Worm (Caenorhabditis elegans) whole organism, L4 larva: Measurements from ENCODE around the gene zfp-1.
A peak's percentile ranks its signal among the peaks of the same experiment; 100 is the strongest.

ENCODE experiments used
- T20F7.1 ChIP-seq: fragments of 200-800 bp; sonication (Bioruptor generic); optimal IDR thresholded peaks from 2 replicates; lab custom pipeline; 2018; ENCODE audit warnings: mild to moderate bottlenecking, missing genetic modification characterization, missing compliant biosample characterization
- Y48G9A.11 ChIP-seq: fragments of 200-800 bp; sonication (Bioruptor generic); IDR thresholded peaks from 2 replicates; pipeline ENCODE4 v1.3.6; 2022; ENCODE audit warnings: missing genetic modification reagents, missing genetic modification characterization, missing compliant biosample characterization
- Y5F2A.4 ChIP-seq: fragments of 200-800 bp; sonication (Bioruptor generic); optimal IDR thresholded peaks from 2 replicates; lab custom pipeline; 2018; ENCODE audit warnings: mild to moderate bottlenecking, missing genetic modification characterization, missing compliant biosample characterization
- ZK546.5 ChIP-seq, 2 experiments: sonication (generic microtip); optimal IDR thresholded peaks; 2 replicates each; lab custom pipeline; 2017; ENCODE audit warnings: missing biosample characterization in 2 of 2, missing genetic modification characterization in 2 of 2
- aha-1 ChIP-seq: fragments of 150-350 bp; peaks from one replicate; lab custom pipeline; 2014; ENCODE audit warnings: missing biosample characterization, missing genetic modification characterization
- ceh-20 ChIP-seq: fragments of 200-800 bp; sonication (Bioruptor generic); IDR thresholded peaks from 2 replicates; pipeline ENCODE4 v1.3.6; 2022; ENCODE audit warnings: missing genetic modification reagents, missing genetic modification characterization, missing compliant biosample characterization
- ceh-82 ChIP-seq: sonication (generic microtip); optimal IDR thresholded peaks from 2 replicates; lab custom pipeline; 2017; ENCODE audit warnings: missing biosample characterization, missing genetic modification characterization
- daf-12 ChIP-seq: fragments of 150-350 bp; optimal IDR thresholded peaks from 2 replicates; lab custom pipeline; 2014; ENCODE audit warnings: missing biosample characterization, missing genetic modification reagents, missing genetic modification characterization
- daf-8 ChIP-seq: fragments of 200-800 bp; sonication (Bioruptor generic); IDR thresholded peaks from 2 replicates; pipeline ENCODE4 v1.3.6; 2022; ENCODE audit warnings: missing genetic modification characterization, missing compliant biosample characterization
- dmd-6 ChIP-seq: fragments of 200-800 bp; sonication (Bioruptor generic); IDR thresholded peaks from 2 replicates; pipeline ENCODE4 v1.3.6; 2022; ENCODE audit warnings: missing genetic modification reagents, missing genetic modification characterization, missing compliant biosample characterization
- dmd-8 ChIP-seq: fragments of 200-800 bp; sonication (Bioruptor generic); IDR thresholded peaks from 2 replicates; pipeline ENCODE4 v1.3.6; 2022; ENCODE audit warnings: missing genetic modification characterization, missing compliant biosample characterization
- dpl-1 ChIP-seq: fragments of 150-350 bp; optimal IDR thresholded peaks from 2 replicates; lab custom pipeline; 2014; ENCODE audit warnings: missing biosample characterization, missing genetic modification reagents, missing genetic modification characterization
- fkh-10 ChIP-seq: fragments of 150-350 bp; optimal IDR thresholded peaks from 2 replicates; lab custom pipeline; 2014; ENCODE audit warnings: missing biosample characterization, missing genetic modification reagents, missing genetic modification characterization
- fos-1 ChIP-seq: fragments of 150-350 bp; optimal IDR thresholded peaks from 2 replicates; lab custom pipeline; 2014; ENCODE audit warnings: missing biosample characterization, missing genetic modification characterization
- gei-8 ChIP-seq: fragments of 200-800 bp; sonication (Bioruptor generic); optimal IDR thresholded peaks from 2 replicates; lab custom pipeline; 2018; ENCODE audit warnings: mild to moderate bottlenecking, missing genetic modification characterization, missing compliant biosample characterization
- hif-1 ChIP-seq, 2 experiments: sonication (generic microtip); optimal IDR thresholded peaks; 2 replicates each; lab custom pipeline; 2016 to 2017; ENCODE audit warnings: missing compliant biosample characterization in 2 of 2, missing genetic modification characterization in 2 of 2, missing genetic modification reagents in 2 of 2, missing genotype in 2 of 2, mild to moderate bottlenecking in 1 of 2
- hlh-11 ChIP-seq: fragments of 200-800 bp; sonication (Bioruptor generic); optimal IDR thresholded peaks from 2 replicates; lab custom pipeline; 2018; ENCODE audit warnings: mild to moderate bottlenecking, missing genetic modification characterization, missing compliant biosample characterization
- hlh-30 ChIP-seq: sonication (generic microtip); optimal IDR thresholded peaks from 2 replicates; lab custom pipeline; 2017; ENCODE audit warnings: antibody characterized with exemption, mild to moderate bottlenecking, missing genetic modification characterization, missing compliant biosample characterization; ENCODE audit not compliant: insufficient read depth
- hmg-1.1 ChIP-seq: fragments of 200-800 bp; sonication (Bioruptor generic); IDR thresholded peaks from 2 replicates; pipeline ENCODE4 v1.3.6; 2022; ENCODE audit warnings: missing genetic modification reagents, missing genetic modification characterization, missing compliant biosample characterization
- lim-7 ChIP-seq: fragments of 200-800 bp; sonication (Bioruptor generic); IDR thresholded peaks from 2 replicates; pipeline ENCODE4 v1.3.6; 2022; ENCODE audit warnings: missing genetic modification characterization, missing compliant biosample characterization
- lin-1 ChIP-seq: fragments of 200-800 bp; sonication (Bioruptor generic); IDR thresholded peaks from 2 replicates; pipeline ENCODE4 v1.3.6; 2022; ENCODE audit warnings: missing genetic modification reagents, missing genetic modification characterization, missing compliant biosample characterization
- lin-13 ChIP-seq: fragments of 150-350 bp; optimal IDR thresholded peaks from 2 replicates; lab custom pipeline; 2014; ENCODE audit warnings: missing biosample characterization, missing genetic modification reagents, missing genetic modification characterization
- lin-29 ChIP-seq: fragments of 200-800 bp; sonication (Bioruptor generic); IDR thresholded peaks from 2 replicates; pipeline ENCODE4 v1.3.6; 2022; ENCODE audit warnings: missing genetic modification reagents, missing genetic modification characterization, missing compliant biosample characterization
- lin-39 ChIP-seq: fragments of 150-350 bp; optimal IDR thresholded peaks from 2 replicates; lab custom pipeline; 2014; ENCODE audit warnings: missing biosample characterization, missing genetic modification reagents, missing genetic modification characterization
- lsy-2 ChIP-seq, 2 experiments: fragments of 150-350 bp in 1 of 2; sonication (generic microtip) in 1 of 2; optimal IDR thresholded peaks; 2 replicates each; lab custom pipeline; 2014 to 2017; ENCODE audit warnings: missing biosample characterization in 2 of 2, missing genetic modification characterization in 2 of 2
- madf-9 ChIP-seq: fragments of 200-800 bp; sonication (Bioruptor generic); conservative IDR thresholded peaks from 2 replicates; pipeline ENCODE4 v1.3.6; 2022; ENCODE audit warnings: missing genetic modification reagents, missing genetic modification characterization, missing compliant biosample characterization
- mep-1 ChIP-seq: fragments of 150-350 bp; sonication (generic microtip); optimal IDR thresholded peaks from 3 replicates; lab custom pipeline; 2014; ENCODE audit warnings: missing biosample characterization, missing genetic modification characterization
- mes-2 ChIP-seq: sonication (generic microtip); optimal IDR thresholded peaks from 2 replicates; lab custom pipeline; 2016; ENCODE audit warnings: missing genotype, mild to moderate bottlenecking, missing genetic modification characterization, missing compliant biosample characterization; ENCODE audit not compliant: poor library complexity, severe bottlenecking
- mxl-2 ChIP-seq: fragments of 200-800 bp; sonication (Bioruptor generic); conservative IDR thresholded peaks from 2 replicates; pipeline ENCODE4 v1.3.6; 2022; ENCODE audit warnings: missing genetic modification reagents, missing genetic modification characterization, missing compliant biosample characterization
- mxl-3 ChIP-seq: fragments of 200-800 bp; sonication (Bioruptor generic); optimal IDR thresholded peaks from 2 replicates; lab custom pipeline; 2018; ENCODE audit warnings: mild to moderate bottlenecking, missing genetic modification characterization, missing compliant biosample characterization
- nhr-25 ChIP-seq: sonication (generic microtip); optimal IDR thresholded peaks from 2 replicates; lab custom pipeline; 2017; ENCODE audit warnings: missing genetic modification characterization, mild to moderate bottlenecking, missing compliant biosample characterization, antibody characterized with exemption, moderate library complexity, borderline replicate concordance; ENCODE audit not compliant: insufficient read depth
- nhr-41 ChIP-seq: fragments of 200-800 bp; sonication (Bioruptor generic); IDR thresholded peaks from 2 replicates; pipeline ENCODE4 v1.3.6; 2022; ENCODE audit warnings: missing genetic modification reagents, missing genetic modification characterization, missing compliant biosample characterization
- nhr-42 ChIP-seq: fragments of 200-800 bp; sonication (Bioruptor generic); IDR thresholded peaks from 2 replicates; pipeline ENCODE4 v1.3.6; 2022; ENCODE audit warnings: missing genetic modification characterization, missing compliant biosample characterization
- nhr-76 ChIP-seq: fragments of 150-350 bp; optimal IDR thresholded peaks from 2 replicates; lab custom pipeline; 2014; ENCODE audit warnings: missing biosample characterization, missing genetic modification characterization
- nhr-77 ChIP-seq: fragments of 150-350 bp; optimal IDR thresholded peaks from 2 replicates; lab custom pipeline; 2014; ENCODE audit warnings: missing biosample characterization, missing genetic modification characterization
- php-3 ChIP-seq: fragments of 200-800 bp; sonication (Bioruptor generic); IDR thresholded peaks from 2 replicates; pipeline ENCODE4 v1.3.6; 2022; ENCODE audit warnings: missing genetic modification reagents, missing genetic modification characterization, missing compliant biosample characterization
- snpc-1.2 ChIP-seq: fragments of 200-800 bp; sonication (Bioruptor generic); IDR thresholded peaks from 2 replicates; pipeline ENCODE4 v1.3.6; 2022; ENCODE audit warnings: missing genetic modification reagents, missing genetic modification characterization, missing compliant biosample characterization
- spr-1 ChIP-seq: sonication (generic microtip); optimal IDR thresholded peaks from 2 replicates; lab custom pipeline; 2016; ENCODE audit warnings: mild to moderate bottlenecking, missing genetic modification characterization, missing compliant biosample characterization
- tag-97 ChIP-seq: fragments of 200-800 bp; sonication (Bioruptor generic); IDR thresholded peaks from 2 replicates; pipeline ENCODE4 v1.3.6; 2022; ENCODE audit warnings: missing genetic modification characterization, missing compliant biosample characterization
- unc-62 ChIP-seq, 3 experiments: fragments of 150-350 bp in 1 of 3; sonication (generic microtip); optimal IDR thresholded peaks in 2 of 3; peaks in 1 of 3; 1 replicate in 1 of 3; 2 replicates in 2 of 3; lab custom pipeline; 2014 to 2017; ENCODE audit warnings: missing biosample characterization in 3 of 3, missing genetic modification characterization in 3 of 3, missing genetic modification reagents in 3 of 3, missing genotype in 1 of 3
- vab-7 ChIP-seq: fragments of 200-800 bp; sonication (Bioruptor generic); IDR thresholded peaks from 2 replicates; pipeline ENCODE4 v1.3.6; 2022; ENCODE audit warnings: missing genetic modification reagents, missing genetic modification characterization, missing compliant biosample characterization
- zag-1 ChIP-seq: fragments of 150-350 bp; optimal IDR thresholded peaks from 2 replicates; lab custom pipeline; 2014; ENCODE audit warnings: missing biosample characterization, missing genetic modification characterization
- zfp-2 ChIP-seq: sonication (generic microtip); optimal IDR thresholded peaks from 2 replicates; lab custom pipeline; 2016; ENCODE audit warnings: mild to moderate bottlenecking, missing genetic modification characterization, missing compliant biosample characterization
- ztf-11 ChIP-seq: fragments of 150-350 bp; optimal IDR thresholded peaks from 2 replicates; lab custom pipeline; 2014; ENCODE audit warnings: missing biosample characterization, missing genetic modification characterization

Gene zfp-1

ce11 chrIII:8815699-8816098 is 24.4 kb downstream of the zfp-1 start:
- TF ChIP-seq mep-1 (tag; lab: Kevin White, UChicago), result no peak
- no peak for TF ChIP-seq dmd-6 (GFP tag; lab: Robert Waterston, UW)
- no peak for TF ChIP-seq lin-13
- peak; percentile 67 for TF ChIP-seq aha-1 (tag; lab: Kevin White, UChicago)
- no peak for TF ChIP-seq unc-62 (GFP tag; optimal IDR thresholded peaks at IDR 0.05 in 1 of 2; lab: Kevin White, UChicago)
- TF ChIP-seq unc-62 (tag; optimal IDR thresholded peaks at IDR 0.05; lab: Kevin White, UChicago), result no peak
- TF ChIP-seq nhr-42, result no peak
- no peak for TF ChIP-seq spr-1 (tag; lab: Kevin White, UChicago)
- peak; percentile 39 for TF ChIP-seq hlh-11
- TF ChIP-seq nhr-77 (tag; lab: Kevin White, UChicago), result no peak
- no peak for TF ChIP-seq vab-7
- TF ChIP-seq lin-39 (tag; lab: Kevin White, UChicago), result no peak
- TF ChIP-seq mxl-2 (GFP tag; lab: Robert Waterston, UW), result no peak
- TF ChIP-seq lsy-2 (tag; optimal IDR thresholded peaks at IDR 0.05; lab: Kevin White, UChicago), result no peak
- TF ChIP-seq ZK546.5 (tag; optimal IDR thresholded peaks at IDR 0.05; lab: Kevin White, UChicago), result no peak
- no peak for TF ChIP-seq nhr-25
- 0 out of 2 replicates have a peak, but pooled peaks have one; percentile 39 for TF ChIP-seq hmg-1.1 (GFP tag; lab: Robert Waterston, UW)
- no peak for TF ChIP-seq hlh-30 (tag; lab: Kevin White, UChicago)

- TF ChIP-seq aha-1 (tag; lab: Kevin White, UChicago) (peak; percentile 8), lin-29 (GFP tag; lab: Robert Waterston, UW) (no peak), tag-97 (no peak), daf-12 (tag; lab: Kevin White, UChicago) (no peak)
Measured at ce11 chrIII:8818599-8818998, 27.3 kb downstream of the zfp-1 start, which contains the start of gene pat-2. Gene pat-2 (plus strand): TSS chrIII:8818899.

DNA sequence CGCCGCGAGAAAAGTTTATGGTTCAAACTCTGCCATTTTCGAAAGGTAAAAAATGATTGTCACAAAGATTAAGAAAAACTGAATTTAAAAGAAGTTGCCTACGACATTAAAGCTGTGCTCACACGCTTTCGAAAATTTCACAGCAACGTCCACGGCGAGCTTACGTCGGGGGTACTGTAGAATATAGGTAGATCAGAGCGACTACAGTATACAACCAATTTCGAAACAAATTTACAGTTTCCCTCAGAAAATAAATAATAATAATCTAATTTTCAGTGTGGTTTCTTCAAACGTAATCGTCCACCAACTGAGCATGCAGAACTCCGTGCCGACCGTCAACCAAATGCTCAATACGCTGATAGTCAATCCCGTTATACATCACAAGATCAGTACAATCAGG is 33.2 kb downstream of the zfp-1 start:
- no peak for TF ChIP-seq dmd-8 (GFP tag; lab: Robert Waterston, UW)
- peak; percentile 93 for TF ChIP-seq aha-1 (tag; lab: Kevin White, UChicago)

DNA sequence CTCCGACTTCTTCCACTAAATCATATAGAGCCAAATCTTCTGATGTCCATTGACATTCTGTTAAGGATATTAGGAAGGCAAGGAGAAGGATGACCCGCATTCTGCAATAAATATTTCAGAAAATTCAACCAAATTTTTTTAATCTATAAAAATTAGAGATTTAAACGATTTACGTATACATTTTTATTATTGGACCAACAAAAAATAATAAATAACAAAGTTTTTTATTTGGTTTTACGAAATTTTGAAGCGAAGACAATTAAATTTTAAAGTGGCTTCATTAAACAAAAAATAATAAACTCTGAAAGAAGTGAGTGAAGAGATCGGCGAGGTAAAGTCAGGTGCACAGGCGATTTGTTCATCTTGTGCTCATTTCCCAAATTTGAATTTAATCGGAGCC is 35.8 kb downstream of the zfp-1 start, which contains the start of gene F54F2.9:
F54F2.9 (minus strand) TSS at position 101 of the 400 bp plus-strand sequence.
- no peak for TF ChIP-seq lin-1
- no peak for TF ChIP-seq fos-1 (tag; lab: Kevin White, UChicago)

DNA sequence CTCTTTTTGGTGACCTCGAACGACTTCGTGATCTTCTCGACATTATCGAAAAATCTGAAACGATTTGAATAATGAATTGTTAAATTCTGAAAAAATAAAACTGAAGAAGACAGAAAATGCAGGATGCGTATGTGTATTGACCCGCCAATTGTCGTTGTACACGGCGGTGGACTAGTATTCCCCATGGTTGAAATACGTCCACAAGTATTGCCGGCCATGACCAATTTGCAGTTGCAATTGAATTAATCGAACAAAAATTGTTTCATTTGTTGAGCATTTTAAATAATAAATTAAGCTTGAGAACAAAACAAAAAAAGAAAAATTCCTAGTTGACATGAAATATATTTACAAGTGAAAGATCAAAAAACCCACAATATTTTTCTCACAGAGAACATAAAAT is 37.9 kb downstream of the zfp-1 start, which contains the start of gene F44E2.3:
F44E2.3 (minus strand) TSS at position 61 of the 400 bp plus-strand sequence.
- TF ChIP-seq Y5F2A.4 (no peak), snpc-1.2 (GFP tag; lab: Robert Waterston, UW) (no peak), daf-8 (GFP tag; lab: Robert Waterston, UW) (no peak), mes-2 (tag; lab: Kevin White, UChicago) (peak; percentile 82), ceh-82 (no peak), hif-1 (tag; optimal IDR thresholded peaks at IDR 0.05; lab: Kevin White, UChicago) (peak in 1 of 2 experiments; percentile 8), zag-1 (tag; lab: Kevin White, UChicago) (no peak), gei-8 (GFP tag; lab: Kevin White, UChicago) (no peak), daf-12 (tag; lab: Kevin White, UChicago) (no peak), nhr-76 (tag; lab: Kevin White, UChicago) (no peak), Y48G9A.11 (GFP tag; lab: Robert Waterston, UW) (no peak), php-3 (GFP tag; lab: Robert Waterston, UW) (no peak), lim-7 (GFP tag; lab: Robert Waterston, UW) (no peak), mxl-3 (GFP tag; lab: Kevin White, UChicago) (no peak), vab-7 (no peak), nhr-41 (no peak), fkh-10 (no peak), ztf-11 (no peak), hlh-11 (no peak), dpl-1 (peak; percentile 13), T20F7.1 (GFP tag; lab: Kevin White, UChicago) (no peak), mep-1 (tag; lab: Kevin White, UChicago) (no peak), madf-9 (GFP tag; lab: Robert Waterston, UW) (no peak), lsy-2 (tag; optimal IDR thresholded peaks at IDR 0.05; lab: Kevin White, UChicago) (peak in 1 of 2 experiments; percentile 44), ceh-20 (GFP tag; lab: Robert Waterston, UW) (no peak), zfp-2 (tag; lab: Kevin White, UChicago) (no peak)
